Fruit fly (Drosophila melanogaster) whole organism: ENCODE measurements around the gene CG5245.

Source experiments
- CG8478 ChIP-seq: fragments of >200 bp; optimal IDR thresholded peaks from 2 replicates; lab custom pipeline; 2018; ENCODE audit warnings: inconsistent platforms
- pan ChIP-seq: fragments of >200 bp; optimal IDR thresholded peaks from 2 replicates; lab custom pipeline; 2017
- usp ChIP-seq: fragments of >200 bp; optimal IDR thresholded peaks from 2 replicates; lab custom pipeline; 2017; ENCODE audit warnings: missing biosample characterization, missing genetic modification characterization, mixed read lengths

DNA sequence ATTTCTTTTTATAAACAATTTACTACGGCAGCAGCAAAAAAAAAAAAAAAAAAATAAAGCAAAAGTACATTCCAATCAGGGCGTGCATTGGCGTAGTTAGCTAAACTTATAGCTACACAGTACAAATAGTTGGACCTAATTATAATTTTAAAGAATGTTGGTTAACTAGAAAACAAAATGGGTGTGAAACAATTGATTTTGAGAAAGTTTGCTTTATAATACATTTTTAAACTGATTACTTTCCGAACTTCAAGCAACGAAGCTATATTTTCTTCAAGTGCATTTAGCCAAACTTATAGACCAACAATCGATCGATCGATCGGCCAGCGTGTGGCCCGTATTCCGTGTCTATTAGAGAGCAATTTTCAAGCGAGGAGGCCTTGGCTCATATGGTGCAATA lies 22.0 kb downstream of the CG5245 start:
- TF ChIP-seq CG8478 (lab: Kevin White, UChicago) (no peak), usp (GFP tag; lab: Kevin White, UChicago) (no peak), pan (lab: Kevin White, UChicago) (no peak)
